Fruit fly (Drosophila melanogaster) whole organism: ENCODE data around the gene Art2.

Source experiments
- Dll ChIP-seq: fragments of >200 bp; optimal IDR thresholded peaks from 2 replicates; lab custom pipeline; 2017
- pan ChIP-seq: fragments of >200 bp; optimal IDR thresholded peaks from 2 replicates; lab custom pipeline; 2017
- psq ChIP-seq: fragments of >200 bp; optimal IDR thresholded peaks from 2 replicates; lab custom pipeline; 2017
- usp ChIP-seq: fragments of >200 bp; optimal IDR thresholded peaks from 2 replicates; lab custom pipeline; 2017; ENCODE audit warnings: missing biosample characterization, missing genetic modification characterization, mixed read lengths

- TF ChIP-seq Dll (no peak), usp (GFP tag; lab: Kevin White, UChicago) (no peak), psq (lab: Kevin White, UChicago) (no peak), pan (lab: Kevin White, UChicago) (no peak)
These were observed 11.4 kb upstream of the Art2 start for dm6 chr2L:4292560-4292959.
